Worm (Caenorhabditis elegans): ENCODE measurements around the gene T25D10.1.

DNA sequence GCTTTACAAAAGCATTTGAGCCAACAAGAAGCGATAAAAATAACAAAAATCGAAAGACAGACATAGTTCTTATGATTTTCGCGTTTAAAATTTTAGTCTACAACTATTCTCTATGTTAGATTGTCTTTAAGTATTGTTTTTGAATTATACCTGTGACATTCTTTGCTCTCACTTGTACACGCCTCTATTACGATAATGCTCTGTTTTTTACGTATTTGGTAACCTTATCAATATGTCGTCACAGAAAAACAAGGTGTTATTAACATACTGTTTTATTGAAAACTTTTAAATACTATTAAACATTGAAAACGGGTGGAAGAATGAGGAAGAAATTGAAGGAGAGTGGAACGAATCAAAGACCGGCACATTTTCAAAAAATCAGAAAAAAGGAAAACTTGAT is 4.1 kb downstream of the T25D10.1 start, which contains the start of gene spp-11:
- TF ChIP-seq ama-1 (optimal IDR thresholded peaks at IDR 0.05) (no peak), ama-1 (GFP tag; optimal IDR thresholded peaks at IDR 0.05) (no peak), F55B11.4 (tag; optimal IDR thresholded peaks at IDR 0.05; ENCODE audit: borderline replicate concordance, insufficient read depth) (no peak), C06A6.2 (GFP tag; conservative IDR thresholded peaks at IDR 0.05) (no peak), mxl-1 (tag; optimal IDR thresholded peaks at IDR 0.05) (no peak), him-1 (tag; optimal IDR thresholded peaks at IDR 0.05) (no peak), Y79H2A.3 (GFP tag; conservative IDR thresholded peaks at IDR 0.05) (no peak), let-607 (tag; optimal IDR thresholded peaks at IDR 0.05) (no peak), attf-5 (GFP tag; optimal IDR thresholded peaks at IDR 0.05) (no peak), ztf-28 (GFP tag; IDR thresholded peaks at IDR 0.05) (no peak), tbp1 (GFP tag; optimal IDR thresholded peaks at IDR 0.05) (no peak), dox-1 (GFP tag; IDR thresholded peaks at IDR 0.05) (no peak), F57C9.4 (tag; optimal IDR thresholded peaks at IDR 0.05) (no peak), snpc-4 (GFP tag; optimal IDR thresholded peaks at IDR 0.05) (no peak), snpc-4 (tag; optimal IDR thresholded peaks at IDR 0.05) (no peak)
